Fruit fly (Drosophila melanogaster) whole organism, prepupa: ENCODE measurements around the gene noc.

Source experiments
- CG10631 ChIP-seq: fragments of 200-800 bp; sonication (Bioruptor generic); optimal IDR thresholded peaks from 2 replicates; lab custom pipeline; 2016; ENCODE audit warnings: missing biosample characterization, missing genetic modification characterization
- CG10669 ChIP-seq: fragments of 200-800 bp; sonication (Bioruptor generic); optimal IDR thresholded peaks from 3 replicates; lab custom pipeline; 2018; ENCODE audit warnings: missing biosample characterization, mild to moderate bottlenecking, missing genetic modification characterization, moderate library complexity
- CG11294 ChIP-seq: fragments of 200-800 bp; sonication (Bioruptor generic); IDR thresholded peaks from 2 replicates; pipeline ENCODE4 v1.3.6; 2022; ENCODE audit warnings: missing biosample characterization, missing genetic modification characterization
- CG11902 ChIP-seq: fragments of 200-800 bp; sonication (Bioruptor generic); optimal IDR thresholded peaks from 3 replicates; lab custom pipeline; 2016; ENCODE audit warnings: missing biosample characterization, missing genetic modification characterization
- CG15336 ChIP-seq: fragments of 200-800 bp; sonication (Bioruptor generic); IDR thresholded peaks from 2 replicates; pipeline ENCODE4 v1.3.6; 2022; ENCODE audit warnings: missing biosample characterization, missing genetic modification characterization
- CG16779 ChIP-seq: fragments of 200-800 bp; sonication (Bioruptor generic); optimal IDR thresholded peaks from 3 replicates; lab custom pipeline; 2017; ENCODE audit warnings: missing biosample characterization, mild to moderate bottlenecking, missing genetic modification characterization
- CG3032 ChIP-seq: fragments of 200-800 bp; optimal IDR thresholded peaks from 2 replicates; lab custom pipeline; 2019; ENCODE audit warnings: missing biosample characterization, mild to moderate bottlenecking, missing genetic modification characterization, moderate library complexity
- CG34406 ChIP-seq: fragments of 200-800 bp; sonication (Bioruptor generic); optimal IDR thresholded peaks from 3 replicates; lab custom pipeline; 2016; ENCODE audit warnings: missing biosample characterization, missing genetic modification characterization
- CG6808 ChIP-seq: fragments of 200-800 bp; sonication (Bioruptor generic); optimal IDR thresholded peaks from 3 replicates; lab custom pipeline; 2017; ENCODE audit warnings: missing biosample characterization, missing genetic modification characterization, mild to moderate bottlenecking, moderate library complexity, missing genetic modification reagents
- CG7368 ChIP-seq: fragments of 200-800 bp; sonication (Bioruptor generic); optimal IDR thresholded peaks from 3 replicates; lab custom pipeline; 2016; ENCODE audit warnings: missing biosample characterization, missing genetic modification characterization
- CG8119 ChIP-seq: fragments of 200-800 bp; sonication (Bioruptor generic); IDR thresholded peaks from 3 replicates; pipeline ENCODE4 v1.3.6; 2022; ENCODE audit warnings: missing biosample characterization, missing genetic modification characterization
- CG8632 ChIP-seq: fragments of 200-800 bp; sonication (Bioruptor generic); optimal IDR thresholded peaks from 3 replicates; lab custom pipeline; 2016; ENCODE audit warnings: missing biosample characterization, missing genetic modification characterization
- CG9139 ChIP-seq: fragments of 200-800 bp; sonication (Bioruptor generic); optimal IDR thresholded peaks from 3 replicates; lab custom pipeline; 2017; ENCODE audit warnings: missing biosample characterization, mild to moderate bottlenecking, missing genetic modification characterization
- Eip75B ChIP-seq: fragments of 200-800 bp; sonication (Bioruptor generic); optimal IDR thresholded peaks from 3 replicates; lab custom pipeline; 2016; ENCODE audit warnings: missing biosample characterization, missing genetic modification characterization
- Gug ChIP-seq: fragments of 200-800 bp; sonication (Bioruptor generic); IDR thresholded peaks from 2 replicates; pipeline ENCODE4 v1.3.6; 2022; ENCODE audit warnings: missing biosample characterization, missing genetic modification characterization
- Hr4 ChIP-seq: fragments of 200-800 bp; sonication (Bioruptor generic); optimal IDR thresholded peaks from 3 replicates; lab custom pipeline; 2016; ENCODE audit warnings: missing biosample characterization, missing genetic modification characterization
- OdsH ChIP-seq: fragments of 200-800 bp; sonication (Bioruptor generic); optimal IDR thresholded peaks from 3 replicates; lab custom pipeline; 2016; ENCODE audit warnings: missing biosample characterization, missing genetic modification characterization
- Sox14 ChIP-seq: fragments of 200-800 bp; sonication (Bioruptor generic); optimal IDR thresholded peaks from 3 replicates; lab custom pipeline; 2016; ENCODE audit warnings: missing biosample characterization, missing genetic modification characterization
- Sox15 ChIP-seq: fragments of 200-800 bp; sonication (Bioruptor generic); optimal IDR thresholded peaks from 3 replicates; lab custom pipeline; 2016; ENCODE audit warnings: missing biosample characterization, missing genetic modification characterization
- achi ChIP-seq: fragments of 200-800 bp; sonication (Bioruptor generic); optimal IDR thresholded peaks from 3 replicates; lab custom pipeline; 2016; ENCODE audit warnings: missing biosample characterization, missing genetic modification characterization
- acj6 ChIP-seq: fragments of 200-800 bp; sonication (Bioruptor generic); optimal IDR thresholded peaks from 3 replicates; lab custom pipeline; 2016; ENCODE audit warnings: missing biosample characterization, missing genetic modification characterization
- dac ChIP-seq: fragments of 200-800 bp; sonication (Bioruptor generic); optimal IDR thresholded peaks from 2 replicates; lab custom pipeline; 2017; ENCODE audit warnings: missing biosample characterization, mild to moderate bottlenecking, missing genetic modification characterization
- esn ChIP-seq: fragments of 200-800 bp; sonication (Bioruptor generic); optimal IDR thresholded peaks from 2 replicates; lab custom pipeline; 2016; ENCODE audit warnings: missing biosample characterization, mild to moderate bottlenecking, missing genetic modification characterization, moderate library complexity
- fd59A ChIP-seq: fragments of 200-800 bp; sonication (Bioruptor generic); optimal IDR thresholded peaks from 2 replicates; lab custom pipeline; 2017; ENCODE audit warnings: missing biosample characterization, mild to moderate bottlenecking, missing genetic modification characterization, missing genetic modification reagents
- fd85E ChIP-seq: fragments of 200-800 bp; sonication (Bioruptor generic); optimal IDR thresholded peaks from 3 replicates; lab custom pipeline; 2016; ENCODE audit warnings: missing biosample characterization, missing genetic modification characterization
- fkh ChIP-seq: fragments of 200-800 bp; sonication (Bioruptor generic); optimal IDR thresholded peaks from 3 replicates; lab custom pipeline; 2017; ENCODE audit warnings: missing biosample characterization, mild to moderate bottlenecking, missing genetic modification characterization, moderate library complexity
- net ChIP-seq: fragments of 200-800 bp; sonication (Bioruptor generic); optimal IDR thresholded peaks from 3 replicates; lab custom pipeline; 2016; ENCODE audit warnings: missing biosample characterization, missing genetic modification characterization
- pdm3 ChIP-seq: fragments of 200-800 bp; sonication (Bioruptor generic); optimal IDR thresholded peaks from 3 replicates; lab custom pipeline; 2016; ENCODE audit warnings: missing biosample characterization, missing genetic modification characterization
- salr ChIP-seq, 2 experiments: fragments of 200-800 bp; sonication (Bioruptor generic); optimal IDR thresholded peaks; 3 replicates each; lab custom pipeline; 2016 to 2018; ENCODE audit warnings: missing biosample characterization in 2 of 2, missing genetic modification characterization in 2 of 2, mild to moderate bottlenecking in 1 of 2
- ss ChIP-seq, 2 experiments: fragments of 200-800 bp; sonication (Bioruptor generic); optimal IDR thresholded peaks; 2 replicates in 1 of 2; 3 replicates in 1 of 2; lab custom pipeline; 2017 to 2018; ENCODE audit warnings: mild to moderate bottlenecking in 2 of 2, missing biosample characterization in 2 of 2, missing genetic modification characterization in 2 of 2, moderate library complexity in 1 of 2
- topi ChIP-seq: fragments of 200-800 bp; sonication (Bioruptor generic); optimal IDR thresholded peaks from 3 replicates; lab custom pipeline; 2016; ENCODE audit warnings: missing biosample characterization, missing genetic modification characterization
- vri ChIP-seq: fragments of 200-800 bp; sonication (Bioruptor generic); optimal IDR thresholded peaks from 3 replicates; lab custom pipeline; 2016; ENCODE audit warnings: missing biosample characterization, mild to moderate bottlenecking, missing genetic modification characterization

Gene noc

DNA sequence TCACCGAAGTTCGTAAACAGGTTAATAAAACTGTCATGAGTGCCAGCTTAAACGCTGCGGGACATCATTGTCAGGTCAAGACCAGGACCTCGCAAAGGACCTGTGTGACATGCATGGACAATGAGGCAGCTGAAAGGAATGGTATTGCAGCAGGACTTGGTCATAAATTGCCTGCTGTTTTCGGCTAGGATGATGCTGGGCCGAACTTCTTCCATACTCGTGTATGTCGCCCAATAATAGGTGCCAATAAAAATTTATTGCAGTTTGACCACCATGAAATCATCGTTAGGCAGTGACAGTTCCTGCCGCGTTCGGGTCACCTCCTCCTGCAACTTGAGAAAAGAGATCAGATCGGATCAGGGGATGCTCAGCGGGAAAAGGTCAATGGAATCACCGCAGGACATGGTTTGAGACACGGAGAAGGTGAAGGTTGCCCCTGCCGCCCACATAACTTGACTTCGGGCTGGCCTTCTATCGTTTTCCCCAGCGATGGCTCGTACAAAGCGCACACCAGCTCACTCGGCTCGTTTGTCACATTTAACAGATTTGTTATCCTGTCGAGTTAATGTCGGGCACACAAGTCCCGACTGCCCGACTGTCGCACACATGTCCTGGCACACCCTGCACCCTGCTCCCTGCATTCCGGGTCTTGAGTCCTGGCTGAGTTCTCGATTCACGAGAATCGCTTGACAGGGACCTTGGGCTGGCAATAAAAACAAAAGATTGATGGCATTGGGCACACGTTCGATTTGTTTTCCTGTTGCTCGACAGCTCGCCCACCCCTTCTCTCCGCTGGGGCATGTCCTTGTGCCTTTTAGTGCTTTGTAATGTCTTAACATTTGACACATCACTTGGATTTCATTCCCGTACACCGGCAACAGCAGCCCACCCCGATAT is 44.8 kb upstream of the noc start:
- TF ChIP-seq Hr4 (GFP tag; lab: Kevin White, UChicago): no peak
- TF ChIP-seq esn (GFP tag; lab: Kevin White, UChicago): no peak

DNA sequence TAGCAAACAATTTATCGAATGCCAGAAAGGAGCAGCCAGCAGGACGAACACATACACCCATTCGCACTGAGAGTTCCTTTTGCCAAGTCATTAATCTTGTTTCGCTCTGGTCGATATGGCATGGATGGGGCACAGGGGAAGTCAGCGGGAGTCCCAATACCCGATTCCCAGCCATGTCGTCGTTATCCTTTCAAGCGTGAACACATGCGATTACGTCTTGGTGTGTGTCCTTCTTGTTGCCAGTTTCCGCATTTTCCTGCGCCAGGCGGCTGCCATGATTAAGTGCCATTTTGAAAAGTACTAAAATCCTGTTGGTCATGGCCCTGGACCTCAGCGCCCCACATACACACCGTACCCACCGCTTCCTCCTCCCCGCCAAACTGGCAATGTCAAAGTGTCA is 43.1 kb upstream of the noc start:
- TF ChIP-seq CG10669 (GFP tag; lab: Kevin White, UChicago) (no peak), Sox14 (GFP tag; lab: Kevin White, UChicago) (no peak), OdsH (GFP tag; lab: Kevin White, UChicago) (no peak), CG10631 (no peak), CG15336 (GFP tag; lab: Robert Waterston, UW) (no peak), CG11294 (GFP tag; lab: Robert Waterston, UW) (no peak), Gug (GFP tag; lab: Robert Waterston, UW) (no peak), CG6808 (GFP tag; lab: Kevin White, UChicago) (no peak), ss (GFP tag; optimal IDR thresholded peaks at IDR 0.05; lab: Kevin White, UChicago) (no peak), CG16779 (no peak), dac (no peak), net (no peak), CG8632 (GFP tag; lab: Kevin White, UChicago) (no peak), CG8119 (GFP tag; lab: Robert Waterston, UW) (no peak), acj6 (GFP tag; lab: Kevin White, UChicago) (no peak), Sox15 (GFP tag; lab: Kevin White, UChicago) (no peak), CG3032 (no peak), Eip75B (GFP tag; lab: Kevin White, UChicago) (no peak), pdm3 (GFP tag; lab: Kevin White, UChicago) (no peak), fd59A (no peak)

DNA sequence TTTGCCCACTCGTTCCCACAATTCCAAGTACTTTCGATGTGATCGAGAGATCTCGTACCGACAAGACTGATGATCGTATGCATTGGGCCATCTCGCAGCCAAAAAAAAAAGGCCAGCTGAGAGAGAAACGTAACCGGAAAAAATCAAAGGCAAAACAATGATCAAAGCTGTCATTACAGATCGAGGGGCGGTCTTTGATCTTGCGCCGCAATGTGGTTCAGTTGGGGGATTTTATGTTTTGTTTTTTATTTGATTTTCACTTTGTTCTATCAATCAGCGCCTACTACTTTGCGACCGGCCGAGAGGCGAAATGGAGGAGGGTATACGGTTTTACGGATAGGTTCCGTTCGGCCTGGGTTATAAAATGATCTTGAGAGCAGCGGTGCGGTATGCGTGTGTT is 41.9 kb upstream of the noc start:
- TF ChIP-seq CG10669 (GFP tag; lab: Kevin White, UChicago) (no peak), CG11902 (GFP tag; lab: Kevin White, UChicago) (no peak), achi (GFP tag; lab: Kevin White, UChicago) (no peak), fkh (peak; percentile 20)

DNA sequence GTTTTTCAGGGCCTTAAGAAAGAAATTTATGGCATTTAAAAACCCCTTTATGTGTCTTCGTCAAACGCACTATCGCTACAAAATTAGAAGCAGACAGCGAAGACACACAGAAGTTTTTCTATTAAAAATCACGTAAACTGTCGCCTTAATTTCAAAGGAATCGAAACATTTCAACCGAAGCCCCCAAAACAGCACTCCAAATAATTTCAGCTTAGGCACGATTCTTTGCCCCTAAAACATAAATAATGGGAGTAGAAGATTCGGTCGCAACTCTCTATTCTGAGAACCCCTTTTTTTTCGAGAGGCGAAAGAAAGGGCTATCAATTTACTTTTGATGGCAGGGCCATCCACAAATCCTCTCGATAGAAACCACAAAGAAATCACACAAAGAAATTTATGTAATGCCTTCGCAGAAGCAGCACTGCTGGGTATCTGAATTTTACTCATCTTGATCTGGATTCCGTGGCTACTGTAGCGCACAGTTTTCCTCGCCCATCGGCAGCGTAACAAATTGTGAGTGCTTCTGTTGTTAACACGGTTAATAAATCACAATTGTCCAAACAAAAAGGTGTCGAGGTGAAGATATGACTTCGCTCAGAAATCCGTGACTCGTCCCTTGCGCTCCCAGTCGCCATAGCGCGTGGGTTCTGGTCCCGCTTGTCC is 40.6 kb upstream of the noc start:
- TF ChIP-seq topi (GFP tag; lab: Kevin White, UChicago) (no peak), CG7368 (GFP tag; lab: Kevin White, UChicago) (no peak), CG10631 (no peak), CG34406 (GFP tag; lab: Kevin White, UChicago) (no peak), vri (GFP tag; lab: Kevin White, UChicago) (no peak), fkh (no peak), fd85E (GFP tag; lab: Kevin White, UChicago) (no peak), CG16779 (no peak), CG9139 (no peak), OdsH (GFP tag; lab: Kevin White, UChicago) (no peak), achi (GFP tag; lab: Kevin White, UChicago) (no peak), Sox14 (GFP tag; lab: Kevin White, UChicago) (no peak), salr (GFP tag; optimal IDR thresholded peaks at IDR 0.05; lab: Kevin White, UChicago) (no peak)
